Worm (Caenorhabditis elegans): ENCODE data around the gene T25E12.14.

Gene T25E12.14

ce11 chrV:16752089-16753030 lies 25.3 kb downstream of the T25E12.14 start:
- no peak for TF ChIP-seq snpc-1.1 (tag; optimal IDR thresholded peaks at IDR 0.05; ENCODE audit: insufficient read depth)
- TF ChIP-seq zfh-2 (GFP tag; conservative IDR thresholded peaks at IDR 0.05) = 0 out of 2 replicates have a peak, but pooled peaks have one; percentile 14

- TF ChIP-seq bed-1 (GFP tag; IDR thresholded peaks at IDR 0.05) = no peak
- TF ChIP-seq F10E7.11 (tag; optimal IDR thresholded peaks at IDR 0.05) = no peak
Measured at ce11 chrV:16756166-16756565, 29.2 kb downstream of the T25E12.14 start.

- TF ChIP-seq nhr-27 (tag; optimal IDR thresholded peaks at IDR 0.05) = no peak
- TF ChIP-seq zfh-2 (GFP tag; conservative IDR thresholded peaks at IDR 0.05) = peak; percentile 67; the same call in 1 of the 2 replicates
Measured at ce11 chrV:16759937-16760336, 32.9 kb downstream of the T25E12.14 start.

ce11 chrV:16774428-16774827 lies 47.4 kb downstream of the T25E12.14 start:
- TF ChIP-seq nfyb-1 (GFP tag; IDR thresholded peaks at IDR 0.05) (0 out of 2 replicates have a peak, but pooled peaks have one; percentile 28), zfh-2 (GFP tag; conservative IDR thresholded peaks at IDR 0.05) (0 out of 2 replicates have a peak, but pooled peaks have one; percentile 14), nfya-2 (GFP tag; IDR thresholded peaks at IDR 0.05) (no peak)
